Fruit fly (Drosophila melanogaster) whole organism, prepupa: ENCODE data around the gene CG34426.

Experiments
- Blimp-1 ChIP-seq: fragments of 200-800 bp; sonication (Bioruptor generic); optimal IDR thresholded peaks from 3 replicates; lab custom pipeline; 2017; ENCODE audit warnings: missing biosample characterization, missing genetic modification characterization, mild to moderate bottlenecking, moderate library complexity, missing genetic modification reagents
- CG32006 ChIP-seq: fragments of 200-800 bp; sonication (Bioruptor generic); optimal IDR thresholded peaks from 3 replicates; lab custom pipeline; 2017; ENCODE audit warnings: missing biosample characterization, mild to moderate bottlenecking, missing genetic modification characterization
- CG3919 ChIP-seq: fragments of 200-800 bp; sonication (Bioruptor generic); optimal IDR thresholded peaks from 3 replicates; lab custom pipeline; 2016; ENCODE audit warnings: missing biosample characterization, missing genetic modification characterization
- CG4318 ChIP-seq: fragments of 200-800 bp; sonication (Bioruptor generic); optimal IDR thresholded peaks from 3 replicates; lab custom pipeline; 2017; ENCODE audit warnings: missing biosample characterization, mild to moderate bottlenecking, missing genetic modification characterization
- CG6808 ChIP-seq: fragments of 200-800 bp; sonication (Bioruptor generic); optimal IDR thresholded peaks from 3 replicates; lab custom pipeline; 2017; ENCODE audit warnings: missing biosample characterization, missing genetic modification characterization, mild to moderate bottlenecking, moderate library complexity, missing genetic modification reagents
- Eip78C ChIP-seq: fragments of 200-800 bp; sonication (Bioruptor generic); peaks from one replicate; lab custom pipeline; 2016; ENCODE audit warnings: missing biosample characterization, missing genetic modification characterization
- Lpt ChIP-seq: fragments of 200-800 bp; sonication (Bioruptor generic); optimal IDR thresholded peaks from 3 replicates; lab custom pipeline; 2016; ENCODE audit warnings: missing biosample characterization, missing genetic modification characterization
- Sox15 ChIP-seq: fragments of 200-800 bp; sonication (Bioruptor generic); optimal IDR thresholded peaks from 3 replicates; lab custom pipeline; 2016; ENCODE audit warnings: missing biosample characterization, missing genetic modification characterization
- acj6 ChIP-seq: fragments of 200-800 bp; sonication (Bioruptor generic); optimal IDR thresholded peaks from 3 replicates; lab custom pipeline; 2016; ENCODE audit warnings: missing biosample characterization, missing genetic modification characterization
- cyc ChIP-seq: fragments of 200-800 bp; sonication (Bioruptor generic); optimal IDR thresholded peaks from 3 replicates; lab custom pipeline; 2016; ENCODE audit warnings: missing biosample characterization, missing genetic modification characterization
- dac ChIP-seq: fragments of 200-800 bp; sonication (Bioruptor generic); optimal IDR thresholded peaks from 2 replicates; lab custom pipeline; 2017; ENCODE audit warnings: missing biosample characterization, mild to moderate bottlenecking, missing genetic modification characterization
- dsx ChIP-seq: fragments of 200-800 bp; optimal IDR thresholded peaks from 3 replicates; lab custom pipeline; 2019; ENCODE audit warnings: missing biosample characterization, mild to moderate bottlenecking, missing genetic modification characterization, moderate library complexity; ENCODE audit not compliant: poor library complexity, severe bottlenecking
- svp ChIP-seq: fragments of 200-800 bp; sonication (Bioruptor generic); peaks from one replicate; lab custom pipeline; 2016; ENCODE audit warnings: missing biosample characterization, missing genetic modification characterization

- TF ChIP-seq dac (GFP tag; lab: Kevin White, UChicago) (no peak), svp (GFP tag; lab: Kevin White, UChicago) (peak; percentile 62), CG32006 (GFP tag; lab: Kevin White, UChicago) (peak; percentile 19), Lpt (GFP tag; lab: Kevin White, UChicago) (no peak), dsx (peak; percentile 58), cyc (GFP tag; lab: Kevin White, UChicago) (no peak), acj6 (no peak), CG4318 (GFP tag; lab: Kevin White, UChicago) (no peak), CG3919 (GFP tag; lab: Kevin White, UChicago) (no peak), CG6808 (GFP tag; lab: Kevin White, UChicago) (peak; percentile 1), Blimp-1 (no peak), Eip78C (GFP tag; lab: Kevin White, UChicago) (peak; percentile 54), Sox15 (GFP tag; lab: Kevin White, UChicago) (no peak)
Observed at dm6 chr3L:8850784-8851704, 48.8 kb downstream of the CG34426 start.
